Fruit fly (Drosophila melanogaster): Measurements from ENCODE around the gene kirre.

Gene kirre

DNA sequence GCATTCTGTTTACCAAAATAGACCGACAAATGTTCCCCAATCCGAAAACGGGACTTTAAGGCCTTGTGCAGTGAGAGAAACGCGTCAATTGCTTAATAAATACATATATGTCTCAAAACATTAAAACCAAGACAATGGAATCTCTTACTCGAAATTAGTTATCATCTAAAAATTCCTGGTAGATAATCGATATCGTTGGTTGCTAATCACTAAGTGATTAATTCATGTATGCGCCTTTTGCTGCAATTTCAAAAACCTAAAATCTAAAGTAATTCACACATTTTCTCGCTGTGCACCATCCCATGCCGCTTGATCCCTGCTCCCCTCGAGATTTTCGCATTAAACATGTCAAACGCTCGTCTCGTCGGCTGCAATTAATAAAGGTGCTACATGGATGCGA is 333.4 kb downstream of the kirre start:
- no peak for TF ChIP-seq insv (optimal IDR thresholded peaks at IDR 0.05)
- TF ChIP-seq ttk (optimal IDR thresholded peaks at IDR 0.05) = no peak
- TF ChIP-seq h (optimal IDR thresholded peaks at IDR 0.05) = no peak
- TF ChIP-seq psq (optimal IDR thresholded peaks at IDR 0.05) = no peak
- no peak for TF ChIP-seq Sin3A (optimal IDR thresholded peaks at IDR 0.05)
- TF ChIP-seq Myc (optimal IDR thresholded peaks at IDR 0.05) = no peak

dm6 chrX:3082371-3082770 is 342.2 kb downstream of the kirre start:
- TF ChIP-seq psq (optimal IDR thresholded peaks at IDR 0.05) (no peak), insv (optimal IDR thresholded peaks at IDR 0.05) (no peak), Sin3A (optimal IDR thresholded peaks at IDR 0.05) (no peak)

DNA sequence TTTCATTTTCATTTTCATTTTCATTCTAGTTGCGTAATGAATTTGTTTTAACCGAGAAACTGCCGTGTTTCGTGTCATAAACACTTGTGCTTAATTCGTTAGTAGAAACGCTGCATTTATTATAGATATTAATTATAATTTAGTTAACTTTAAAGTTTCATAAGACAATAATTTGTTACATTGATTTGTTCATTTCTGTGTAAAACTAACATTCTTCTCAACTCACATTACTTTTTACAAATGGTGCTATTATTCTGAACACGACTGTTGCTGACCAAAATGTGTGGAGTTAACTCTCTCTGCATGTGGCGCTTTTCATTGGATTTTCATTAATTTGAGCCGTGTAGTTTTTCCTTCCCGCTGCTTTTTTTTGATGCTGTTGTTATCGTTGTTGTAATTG is 343.1 kb downstream of the kirre start:
- TF ChIP-seq psq (optimal IDR thresholded peaks at IDR 0.05) (no peak), Myc (optimal IDR thresholded peaks at IDR 0.05) (no peak), ttk (optimal IDR thresholded peaks at IDR 0.05) (no peak), insv (optimal IDR thresholded peaks at IDR 0.05) (no peak), h (optimal IDR thresholded peaks at IDR 0.05) (no peak), Sin3A (optimal IDR thresholded peaks at IDR 0.05) (no peak)

DNA sequence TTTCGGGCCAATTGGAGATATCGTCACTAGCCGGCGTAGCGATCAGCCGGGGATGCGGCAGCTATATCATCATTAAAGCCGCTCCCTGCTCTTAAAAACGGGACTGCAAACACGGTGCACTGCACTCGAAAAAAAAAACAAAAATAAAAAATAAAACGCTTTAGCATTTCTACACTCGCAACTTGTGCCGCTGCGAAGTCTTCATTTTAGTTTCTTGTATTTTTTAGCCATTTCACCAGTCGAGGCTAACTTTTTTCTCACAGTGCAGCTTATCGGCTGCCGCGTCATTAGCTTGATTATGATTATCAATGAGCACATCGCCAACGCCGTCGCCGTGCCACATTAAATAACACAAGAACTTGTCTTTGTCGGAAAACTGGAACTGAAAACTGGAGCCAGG is 345.7 kb downstream of the kirre start:
- no peak for TF ChIP-seq Myc (optimal IDR thresholded peaks at IDR 0.05)
- TF ChIP-seq h (optimal IDR thresholded peaks at IDR 0.05) = no peak
- TF ChIP-seq psq (optimal IDR thresholded peaks at IDR 0.05) = no peak
- TF ChIP-seq insv (optimal IDR thresholded peaks at IDR 0.05) = no peak
- TF ChIP-seq Sin3A (optimal IDR thresholded peaks at IDR 0.05) = no peak
- TF ChIP-seq ttk (optimal IDR thresholded peaks at IDR 0.05) = no peak

- no peak for TF ChIP-seq Myc (optimal IDR thresholded peaks at IDR 0.05)
These were observed 346.9 kb downstream of the kirre start for dm6 chrX:3087114-3087513.

dm6 chrX:3090930-3091329 is 350.7 kb downstream of the kirre start:
- no peak for TF ChIP-seq Myc (optimal IDR thresholded peaks at IDR 0.05)
- TF ChIP-seq psq (optimal IDR thresholded peaks at IDR 0.05) = no peak
- no peak for TF ChIP-seq Sin3A (optimal IDR thresholded peaks at IDR 0.05)
- TF ChIP-seq h (optimal IDR thresholded peaks at IDR 0.05) = no peak
- no peak for TF ChIP-seq insv (optimal IDR thresholded peaks at IDR 0.05)
- TF ChIP-seq ttk (optimal IDR thresholded peaks at IDR 0.05) = no peak

DNA sequence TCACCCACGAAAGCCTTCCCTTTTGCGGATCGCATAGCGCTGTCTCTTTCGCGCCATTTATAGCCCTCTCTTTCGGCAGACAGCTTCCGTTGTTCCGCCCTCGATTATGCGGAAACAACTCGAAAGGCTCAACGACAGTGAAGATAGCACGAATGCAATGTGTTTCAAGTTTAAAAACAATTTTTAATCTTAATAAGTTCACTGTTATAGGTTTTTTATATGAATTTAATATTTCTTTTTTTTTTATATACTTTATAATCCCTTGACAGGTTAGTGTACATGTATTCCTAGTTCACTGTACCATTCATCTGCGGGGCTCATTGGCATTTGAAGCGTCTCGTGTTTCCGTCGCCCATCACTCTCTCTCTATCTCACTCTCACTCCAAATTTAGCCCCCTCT is 356.1 kb downstream of the kirre start:
- no peak for TF ChIP-seq h (optimal IDR thresholded peaks at IDR 0.05)
- TF ChIP-seq insv (optimal IDR thresholded peaks at IDR 0.05) = no peak
- TF ChIP-seq ttk (optimal IDR thresholded peaks at IDR 0.05) = no peak
- TF ChIP-seq psq (optimal IDR thresholded peaks at IDR 0.05) = no peak
- TF ChIP-seq Sin3A (optimal IDR thresholded peaks at IDR 0.05) = no peak
- TF ChIP-seq Myc (optimal IDR thresholded peaks at IDR 0.05) = no peak

DNA sequence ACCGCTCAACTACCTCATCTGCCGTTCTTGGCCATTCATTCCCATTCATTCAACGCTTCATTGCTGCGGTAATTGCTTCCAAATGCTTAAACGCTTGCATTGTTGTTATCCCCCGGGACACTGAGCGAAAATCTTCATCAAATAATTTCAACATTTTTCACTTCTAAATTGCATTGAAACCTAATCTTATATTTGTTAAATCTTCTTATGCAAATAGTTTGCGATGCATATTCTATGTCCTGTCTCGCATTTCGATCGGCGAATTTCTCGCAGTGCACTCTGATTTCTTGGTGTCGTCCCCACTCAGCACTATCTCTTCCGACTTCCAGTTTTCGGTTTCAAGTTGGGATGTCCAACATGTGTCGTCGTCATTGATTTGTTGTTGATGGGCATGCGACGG is 356.8 kb downstream of the kirre start:
- TF ChIP-seq insv (optimal IDR thresholded peaks at IDR 0.05) (no peak), h (optimal IDR thresholded peaks at IDR 0.05) (no peak), Sin3A (optimal IDR thresholded peaks at IDR 0.05) (no peak), Myc (optimal IDR thresholded peaks at IDR 0.05) (no peak), ttk (optimal IDR thresholded peaks at IDR 0.05) (no peak), psq (optimal IDR thresholded peaks at IDR 0.05) (no peak)

- TF ChIP-seq Myc (optimal IDR thresholded peaks at IDR 0.05) (no peak), psq (optimal IDR thresholded peaks at IDR 0.05) (no peak), insv (optimal IDR thresholded peaks at IDR 0.05) (no peak), h (optimal IDR thresholded peaks at IDR 0.05) (no peak)
These were observed 359.2 kb downstream of the kirre start for dm6 chrX:3099161-3099912.

DNA sequence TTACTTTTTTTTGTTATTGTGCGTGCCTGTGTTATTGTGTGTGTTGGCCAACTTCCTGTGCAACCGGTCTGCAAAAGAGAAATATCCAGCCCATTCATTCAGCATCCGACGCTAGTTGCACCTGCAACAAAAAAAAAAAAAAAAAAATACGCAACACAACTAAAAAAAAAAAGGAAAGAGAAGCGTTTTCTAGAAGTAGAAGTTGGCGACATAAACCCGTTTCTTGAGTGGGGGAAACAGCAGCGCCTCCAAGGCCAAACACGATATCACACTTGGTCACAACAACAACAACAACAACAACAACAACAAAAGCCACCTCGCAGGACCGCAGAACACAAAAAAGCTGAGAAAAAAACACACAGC is 359.7 kb downstream of the kirre start:
- TF ChIP-seq h (optimal IDR thresholded peaks at IDR 0.05) (no peak), insv (optimal IDR thresholded peaks at IDR 0.05) (no peak), ttk (optimal IDR thresholded peaks at IDR 0.05) (no peak), Myc (optimal IDR thresholded peaks at IDR 0.05) (no peak), Sin3A (optimal IDR thresholded peaks at IDR 0.05) (no peak), psq (optimal IDR thresholded peaks at IDR 0.05) (no peak)

dm6 chrX:3108903-3109302 is 368.7 kb downstream of the kirre start:
- no peak for TF ChIP-seq Myc (optimal IDR thresholded peaks at IDR 0.05)
- TF ChIP-seq insv (optimal IDR thresholded peaks at IDR 0.05) = no peak
- TF ChIP-seq Sin3A (optimal IDR thresholded peaks at IDR 0.05) = no peak
- TF ChIP-seq h (optimal IDR thresholded peaks at IDR 0.05) = no peak
- no peak for TF ChIP-seq ttk (optimal IDR thresholded peaks at IDR 0.05)
- TF ChIP-seq psq (optimal IDR thresholded peaks at IDR 0.05) = no peak

dm6 chrX:3123626-3124025 is 383.4 kb downstream of the kirre start:
- TF ChIP-seq ttk (optimal IDR thresholded peaks at IDR 0.05) (no peak), Sin3A (optimal IDR thresholded peaks at IDR 0.05) (no peak), psq (optimal IDR thresholded peaks at IDR 0.05) (no peak), h (optimal IDR thresholded peaks at IDR 0.05) (no peak), Myc (optimal IDR thresholded peaks at IDR 0.05) (no peak), insv (optimal IDR thresholded peaks at IDR 0.05) (no peak)

DNA sequence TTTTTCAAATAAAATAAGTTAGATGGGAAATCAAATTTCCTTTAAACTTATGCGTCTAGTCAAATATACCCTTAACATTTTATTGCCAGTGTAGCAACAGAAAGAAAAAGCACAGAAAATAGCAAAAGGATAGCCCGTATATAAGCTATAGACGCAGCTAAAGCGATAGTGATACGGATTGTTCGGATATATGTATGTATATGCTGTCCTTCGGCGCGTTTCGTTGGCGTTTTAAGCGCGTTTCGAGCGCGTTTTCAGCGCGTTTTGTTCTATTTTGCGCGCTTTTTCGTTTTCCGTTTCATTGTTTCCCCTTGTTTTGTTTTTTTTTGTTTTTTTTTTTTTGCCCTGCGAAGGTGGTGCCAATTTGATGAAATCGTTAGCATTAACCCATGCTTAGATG is 387.4 kb downstream of the kirre start:
- TF ChIP-seq h (optimal IDR thresholded peaks at IDR 0.05) (no peak), psq (optimal IDR thresholded peaks at IDR 0.05) (no peak), Myc (optimal IDR thresholded peaks at IDR 0.05) (no peak), Sin3A (optimal IDR thresholded peaks at IDR 0.05) (no peak), ttk (optimal IDR thresholded peaks at IDR 0.05) (no peak), insv (optimal IDR thresholded peaks at IDR 0.05) (no peak)
